Worm (Caenorhabditis elegans): ENCODE measurements around the gene miga-1.

Gene miga-1

ce11 chrV:12377256-12377655 is 23.4 kb downstream of the miga-1 start, which contains the start of gene K01D12.1:
Gene K01D12.1 (plus strand): TSS chrV:12377556.
- TF ChIP-seq ces-1 (GFP tag; optimal IDR thresholded peaks at IDR 0.05): no peak
- TF ChIP-seq unc-62 (GFP tag; optimal IDR thresholded peaks at IDR 0.05 in 1 of 2): peak in 1 of 2 experiments; percentile 71
- no peak for TF ChIP-seq unc-62 (tag; optimal IDR thresholded peaks at IDR 0.05)
- peak; percentile 70 for TF ChIP-seq aha-1 (tag)
- TF ChIP-seq zag-1 (tag; optimal IDR thresholded peaks at IDR 0.05): no peak
- no peak for TF ChIP-seq unc-130 (GFP tag; optimal IDR thresholded peaks at IDR 0.05)
- no peak for TF ChIP-seq zfp-3 (GFP tag; conservative IDR thresholded peaks at IDR 0.05)
- no peak for TF ChIP-seq zip-2 (tag; optimal IDR thresholded peaks at IDR 0.05)

ce11 chrV:12374252-12374651 is 26.4 kb downstream of the miga-1 start, which contains the start of gene F23H12.10:
Gene F23H12.10 (minus strand): TSS chrV:12374263.
- TF ChIP-seq Y48G9A.11 (GFP tag; IDR thresholded peaks at IDR 0.05): peak; percentile 51; the same call in 1 of the 2 replicates

- no peak for TF ChIP-seq nhr-28 (tag; optimal IDR thresholded peaks at IDR 0.05)
- TF ChIP-seq unc-62 (GFP tag; optimal IDR thresholded peaks at IDR 0.05 in 1 of 2): peak in 1 of 2 experiments; percentile 1
- TF ChIP-seq unc-62 (tag; optimal IDR thresholded peaks at IDR 0.05): no peak
- no peak for TF ChIP-seq duxl-1 (tag; optimal IDR thresholded peaks at IDR 0.05; ENCODE audit: poor library complexity)
Observed at ce11 chrV:12371386-12371785, 29.3 kb downstream of the miga-1 start, which contains the start of gene F23H12.7. Gene F23H12.7 (plus strand): TSS chrV:12371686.

- TF ChIP-seq dve-1 (tag; optimal IDR thresholded peaks at IDR 0.05; ENCODE audit: insufficient read depth): no peak
- no peak for TF ChIP-seq nhr-237 (tag; optimal IDR thresholded peaks at IDR 0.05)
- TF ChIP-seq D1046.2 (GFP tag; IDR thresholded peaks at IDR 0.05): no peak
- no peak for TF ChIP-seq set-16 (GFP tag; IDR thresholded peaks at IDR 0.05)
- TF ChIP-seq dpl-1 (GFP tag; optimal IDR thresholded peaks at IDR 0.05): no peak
- TF ChIP-seq lir-3 (tag; optimal IDR thresholded peaks at IDR 0.05): no peak
- TF ChIP-seq daf-16 (GFP tag; optimal IDR thresholded peaks at IDR 0.05): no peak
- TF ChIP-seq daf-16 (tag; optimal IDR thresholded peaks at IDR 0.05): no peak
- no peak for TF ChIP-seq ceh-44 (GFP tag; IDR thresholded peaks at IDR 0.05)
Observed at ce11 chrV:12369437-12369836, 31.2 kb downstream of the miga-1 start, which contains the start of gene gcy-13. Gene gcy-13 (minus strand): TSS chrV:12369537.

- TF ChIP-seq sdz-12 (GFP tag; optimal IDR thresholded peaks at IDR 0.05) (no peak), lin-13 (GFP tag; optimal IDR thresholded peaks at IDR 0.05) (no peak), lin-38 (GFP tag; IDR thresholded peaks at IDR 0.05) (no peak), ceh-82 (tag; optimal IDR thresholded peaks at IDR 0.05) (no peak), mdl-1 (tag; optimal IDR thresholded peaks at IDR 0.05) (no peak), rbr-2 (tag; optimal IDR thresholded peaks at IDR 0.05) (no peak), nhr-76 (tag; optimal IDR thresholded peaks at IDR 0.05) (no peak), F37D6.2 (tag; optimal IDR thresholded peaks at IDR 0.05) (no peak), nhr-11 (tag; optimal IDR thresholded peaks at IDR 0.05) (no peak), ctbp-1 (GFP tag; IDR thresholded peaks at IDR 0.05) (no peak), fkh-10 (GFP tag; optimal IDR thresholded peaks at IDR 0.05) (no peak), lin-1 (GFP tag; IDR thresholded peaks at IDR 0.05) (no peak), mxl-3 (GFP tag; optimal IDR thresholded peaks at IDR 0.05) (no peak), duxl-1 (tag; optimal IDR thresholded peaks at IDR 0.05; ENCODE audit: poor library complexity) (no peak)
Observed at ce11 chrV:12365104-12365503, 35.6 kb downstream of the miga-1 start, which contains the start of gene fipr-2. Gene fipr-2 (plus strand): TSS chrV:12365348.

ce11 chrV:12361644-12362043 is 39.0 kb downstream of the miga-1 start, which contains the start of gene fipr-1:
Gene fipr-1 (minus strand): TSS chrV:12361744.
- no peak for TF ChIP-seq dpl-1 (GFP tag; optimal IDR thresholded peaks at IDR 0.05)
- TF ChIP-seq lin-38 (GFP tag; IDR thresholded peaks at IDR 0.05): no peak
- no peak for TF ChIP-seq lim-7 (GFP tag; IDR thresholded peaks at IDR 0.05)
- TF ChIP-seq R02D3.7 (tag; optimal IDR thresholded peaks at IDR 0.05): no peak
- no peak for TF ChIP-seq daf-19 (GFP tag; conservative IDR thresholded peaks at IDR 0.05)
- no peak for TF ChIP-seq hlh-30 (tag; optimal IDR thresholded peaks at IDR 0.05; ENCODE audit: insufficient read depth)
- no peak for TF ChIP-seq fkh-10 (GFP tag; optimal IDR thresholded peaks at IDR 0.05)
- TF ChIP-seq zfp-3 (GFP tag; conservative IDR thresholded peaks at IDR 0.05): no peak
- TF ChIP-seq nhr-42 (GFP tag; IDR thresholded peaks at IDR 0.05): no peak
- no peak for TF ChIP-seq nhr-237 (tag; optimal IDR thresholded peaks at IDR 0.05)
- no peak for TF ChIP-seq nhr-6 (tag; optimal IDR thresholded peaks at IDR 0.05)
- no peak for TF ChIP-seq F49E8.2 (tag; optimal IDR thresholded peaks at IDR 0.05; ENCODE audit: borderline replicate concordance)
- TF ChIP-seq tag-97 (GFP tag; IDR thresholded peaks at IDR 0.05): no peak
- TF ChIP-seq lin-13 (GFP tag; optimal IDR thresholded peaks at IDR 0.05): no peak
- TF ChIP-seq Y75B8A.6 (GFP tag; IDR thresholded peaks at IDR 0.05): no peak
- no peak for TF ChIP-seq ceh-20 (GFP tag; IDR thresholded peaks at IDR 0.05)
- no peak for TF ChIP-seq gei-8 (GFP tag; optimal IDR thresholded peaks at IDR 0.05)

All from whole organism, L4 larva.